Fruit fly (Drosophila melanogaster) whole organism, embryonic: ENCODE results near the gene CG3909.

Experiments
- C15 ChIP-seq: fragments of 200-800 bp; sonication (Bioruptor generic); IDR thresholded peaks from 3 replicates; pipeline ENCODE4 v1.3.6; 2022; ENCODE audit warnings: missing biosample characterization, missing genetic modification characterization
- CG10565 ChIP-seq: fragments of 200-800 bp; sonication (Bioruptor generic); optimal IDR thresholded peaks from 3 replicates; lab custom pipeline; 2016; ENCODE audit warnings: missing biosample characterization, mild to moderate bottlenecking, missing genetic modification characterization
- CG11085 ChIP-seq: fragments of 200-800 bp; sonication (Bioruptor generic); IDR thresholded peaks from 2 replicates; pipeline ENCODE4 v1.3.6; 2022; ENCODE audit warnings: missing biosample characterization, missing genetic modification characterization
- CG11456 ChIP-seq: fragments of 200-800 bp; sonication (Bioruptor generic); IDR thresholded peaks from 3 replicates; pipeline ENCODE4 v1.3.6; 2022; ENCODE audit warnings: missing biosample characterization, missing genetic modification characterization
- CG11560 ChIP-seq: fragments of 200-800 bp; sonication (Bioruptor generic); IDR thresholded peaks from 3 replicates; pipeline ENCODE4 v1.3.6; 2022; ENCODE audit warnings: missing biosample characterization, missing genetic modification characterization
- CG12219 ChIP-seq: fragments of 200-800 bp; sonication (Bioruptor generic); optimal IDR thresholded peaks from 3 replicates; lab custom pipeline; 2018; ENCODE audit warnings: missing biosample characterization, mild to moderate bottlenecking, missing genetic modification characterization
- CG13424 ChIP-seq: fragments of 200-800 bp; sonication (Bioruptor generic); optimal IDR thresholded peaks from 2 replicates; lab custom pipeline; 2019; ENCODE audit warnings: missing biosample characterization, mild to moderate bottlenecking, missing genetic modification characterization, moderate library complexity
- CG14014 ChIP-seq: fragments of 200-800 bp; sonication (Bioruptor generic); IDR thresholded peaks from 2 replicates; pipeline ENCODE4 v1.3.6; 2022; ENCODE audit warnings: missing biosample characterization, missing genetic modification characterization
- CG16815 ChIP-seq: fragments of 200-800 bp; sonication (Bioruptor generic); optimal IDR thresholded peaks from 3 replicates; lab custom pipeline; 2017; ENCODE audit warnings: missing biosample characterization, mild to moderate bottlenecking, missing genetic modification characterization
- CG17328 ChIP-seq: fragments of 200-800 bp; sonication (Bioruptor generic); IDR thresholded peaks from 2 replicates; pipeline ENCODE4 v1.3.6; 2022; ENCODE audit warnings: missing biosample characterization, missing genetic modification characterization
- CG17802 ChIP-seq: fragments of 200-800 bp; sonication (Bioruptor generic); optimal IDR thresholded peaks from 2 replicates; lab custom pipeline; 2018; ENCODE audit warnings: missing biosample characterization, mild to moderate bottlenecking, missing genetic modification characterization, moderate library complexity
- CG18764 ChIP-seq: fragments of 200-800 bp; sonication (Bioruptor generic); optimal IDR thresholded peaks from 3 replicates; lab custom pipeline; 2016; ENCODE audit warnings: missing biosample characterization, missing genetic modification characterization
- CG2202 ChIP-seq: fragments of 200-800 bp; sonication (Bioruptor generic); optimal IDR thresholded peaks from 2 replicates; lab custom pipeline; 2018; ENCODE audit warnings: missing biosample characterization, mild to moderate bottlenecking, missing genetic modification characterization
- CG2712 ChIP-seq: fragments of 200-800 bp; optimal IDR thresholded peaks from 3 replicates; lab custom pipeline; 2019; ENCODE audit warnings: missing biosample characterization, mild to moderate bottlenecking, missing genetic modification characterization, moderate library complexity
- CG31365 ChIP-seq: fragments of 200-800 bp; sonication (Bioruptor generic); optimal IDR thresholded peaks from 2 replicates; lab custom pipeline; 2018; ENCODE audit warnings: missing biosample characterization, mild to moderate bottlenecking, missing genetic modification characterization
- CG3163 ChIP-seq: fragments of 200-800 bp; sonication (Bioruptor generic); optimal IDR thresholded peaks from 3 replicates; lab custom pipeline; 2016; ENCODE audit warnings: missing biosample characterization, missing genetic modification characterization
- CG5180 ChIP-seq: fragments of 200-800 bp; sonication (Bioruptor generic); optimal IDR thresholded peaks from 3 replicates; lab custom pipeline; 2017; ENCODE audit warnings: missing biosample characterization, missing genetic modification characterization, mild to moderate bottlenecking, moderate library complexity, missing genetic modification reagents
- CG7786 ChIP-seq: fragments of 200-800 bp; sonication (Bioruptor generic); optimal IDR thresholded peaks from 2 replicates; lab custom pipeline; 2016; ENCODE audit warnings: missing biosample characterization, missing genetic modification characterization
- CG7928 ChIP-seq: fragments of 200-800 bp; sonication (Bioruptor generic); optimal IDR thresholded peaks from 2 replicates; lab custom pipeline; 2017; ENCODE audit warnings: missing biosample characterization, mild to moderate bottlenecking, missing genetic modification characterization
- Dip3 ChIP-seq: fragments of 200-800 bp; sonication (Bioruptor generic); optimal IDR thresholded peaks from 3 replicates; lab custom pipeline; 2016; ENCODE audit warnings: missing biosample characterization, missing genetic modification characterization
- Ets97D ChIP-seq: fragments of 200-800 bp; sonication (Bioruptor generic); optimal IDR thresholded peaks from 3 replicates; lab custom pipeline; 2016; ENCODE audit warnings: missing biosample characterization, missing genetic modification characterization
- HLH4C ChIP-seq: fragments of 200-800 bp; sonication (Bioruptor generic); IDR thresholded peaks from 3 replicates; pipeline ENCODE4 v1.3.6; 2022; ENCODE audit warnings: missing biosample characterization, missing genetic modification characterization; ENCODE audit not compliant: partially characterized antibody
- Hey ChIP-seq: fragments of 200-800 bp; sonication (Bioruptor generic); optimal IDR thresholded peaks from 3 replicates; lab custom pipeline; 2018; ENCODE audit warnings: missing biosample characterization, mild to moderate bottlenecking, missing genetic modification characterization
- HmgD ChIP-seq: fragments of 200-800 bp; sonication (Bioruptor generic); optimal IDR thresholded peaks from 3 replicates; lab custom pipeline; 2016; ENCODE audit warnings: missing biosample characterization, missing genetic modification characterization
- Jarid2 ChIP-seq: fragments of 200-800 bp; sonication (Bioruptor generic); optimal IDR thresholded peaks from 3 replicates; lab custom pipeline; 2017; ENCODE audit warnings: mild to moderate bottlenecking, missing biosample characterization, missing genetic modification reagents, missing genetic modification characterization
- Lim3 ChIP-seq: fragments of 200-800 bp; sonication (Bioruptor generic); IDR thresholded peaks from 2 replicates; pipeline ENCODE4 v1.3.6; 2022; ENCODE audit warnings: missing biosample characterization, missing genetic modification characterization
- Rx ChIP-seq: fragments of 200-800 bp; sonication (Bioruptor generic); IDR thresholded peaks from 2 replicates; pipeline ENCODE4 v1.3.6; 2022; ENCODE audit warnings: missing biosample characterization, missing genetic modification characterization
- Six4 ChIP-seq: fragments of 200-800 bp; sonication (Bioruptor generic); optimal IDR thresholded peaks from 2 replicates; lab custom pipeline; 2016; ENCODE audit warnings: missing biosample characterization, missing genetic modification characterization
- Sry-β ChIP-seq: fragments of 200-800 bp; sonication (Bioruptor generic); optimal IDR thresholded peaks from 2 replicates; lab custom pipeline; 2018; ENCODE audit warnings: missing biosample characterization, mild to moderate bottlenecking, missing genetic modification characterization, moderate library complexity
- TFAM ChIP-seq: fragments of 200-800 bp; sonication (Bioruptor generic); optimal IDR thresholded peaks from 2 replicates; lab custom pipeline; 2017; ENCODE audit warnings: missing biosample characterization, missing genetic modification characterization, inconsistent platforms
- Taf1 ChIP-seq: fragments of 200-800 bp; sonication (Bioruptor generic); IDR thresholded peaks from 2 replicates; pipeline ENCODE4 v1.3.6; 2022; ENCODE audit warnings: missing biosample characterization, missing genetic modification characterization
- YL-1 ChIP-seq: fragments of 200-800 bp; sonication (Bioruptor generic); optimal IDR thresholded peaks from 3 replicates; lab custom pipeline; 2017; ENCODE audit warnings: missing biosample characterization, mild to moderate bottlenecking, missing genetic modification characterization
- cad ChIP-seq: fragments of >200 bp; optimal IDR thresholded peaks from 2 replicates; lab custom pipeline; 2017; ENCODE audit warnings: missing biosample characterization, missing genetic modification characterization
- danr ChIP-seq: fragments of 200-800 bp; sonication (Bioruptor generic); IDR thresholded peaks from 2 replicates; pipeline ENCODE4 v1.3.6; 2022; ENCODE audit warnings: missing biosample characterization, missing genetic modification characterization
- emc ChIP-seq: fragments of 200-800 bp; sonication (Bioruptor generic); optimal IDR thresholded peaks from 2 replicates; lab custom pipeline; 2016; ENCODE audit warnings: missing biosample characterization, missing genetic modification characterization
- ems ChIP-seq: fragments of 200-800 bp; sonication (Bioruptor generic); optimal IDR thresholded peaks from 3 replicates; lab custom pipeline; 2016; ENCODE audit warnings: missing biosample characterization, missing genetic modification characterization
- fru ChIP-seq: fragments of >200 bp; optimal IDR thresholded peaks from 2 replicates; lab custom pipeline; 2017
- gcm ChIP-seq: fragments of 200-800 bp; sonication (Bioruptor generic); optimal IDR thresholded peaks from 2 replicates; lab custom pipeline; 2019; ENCODE audit warnings: missing biosample characterization, mild to moderate bottlenecking, missing genetic modification characterization, moderate library complexity
- grau ChIP-seq: fragments of 200-800 bp; optimal IDR thresholded peaks from 3 replicates; lab custom pipeline; 2019; ENCODE audit warnings: missing biosample characterization, mild to moderate bottlenecking, missing genetic modification characterization, moderate library complexity
- ham ChIP-seq: fragments of 200-800 bp; sonication (Bioruptor generic); IDR thresholded peaks from 2 replicates; pipeline ENCODE4 v1.3.6; 2022; ENCODE audit warnings: missing biosample characterization, missing genetic modification characterization
- her ChIP-seq: fragments of 200-800 bp; sonication (Bioruptor generic); optimal IDR thresholded peaks from 2 replicates; lab custom pipeline; 2016; ENCODE audit warnings: missing biosample characterization, missing genetic modification characterization
- kah ChIP-seq: fragments of 200-800 bp; sonication (Bioruptor generic); optimal IDR thresholded peaks from 2 replicates; lab custom pipeline; 2018; ENCODE audit warnings: missing biosample characterization, mild to moderate bottlenecking, missing genetic modification characterization
- pum ChIP-seq: fragments of 200-800 bp; sonication (Bioruptor generic); optimal IDR thresholded peaks from 2 replicates; lab custom pipeline; 2016; ENCODE audit warnings: missing biosample characterization, missing genetic modification characterization
- schlank ChIP-seq: fragments of 200-800 bp; sonication (Bioruptor generic); optimal IDR thresholded peaks from 2 replicates; lab custom pipeline; 2018; ENCODE audit warnings: missing biosample characterization, mild to moderate bottlenecking, missing genetic modification characterization
- seq ChIP-seq: fragments of 200-800 bp; sonication (Bioruptor generic); IDR thresholded peaks from 2 replicates; pipeline ENCODE4 v1.3.6; 2022; ENCODE audit warnings: missing biosample characterization, missing genetic modification characterization
- sim ChIP-seq: fragments of 200-800 bp; sonication (Bioruptor generic); IDR thresholded peaks from 2 replicates; pipeline ENCODE4 v1.3.6; 2022; ENCODE audit warnings: missing biosample characterization, missing genetic modification characterization
- tap ChIP-seq: fragments of 200-800 bp; optimal IDR thresholded peaks from 3 replicates; lab custom pipeline; 2019; ENCODE audit warnings: missing biosample characterization, mild to moderate bottlenecking, missing genetic modification characterization, moderate library complexity
- tx ChIP-seq: fragments of 200-800 bp; sonication (Bioruptor generic); optimal IDR thresholded peaks from 2 replicates; lab custom pipeline; 2016; ENCODE audit warnings: missing biosample characterization, missing genetic modification characterization
- unc-4 ChIP-seq: fragments of 200-800 bp; sonication (Bioruptor generic); IDR thresholded peaks from 2 replicates; pipeline ENCODE4 v1.3.6; 2022; ENCODE audit warnings: missing biosample characterization, missing genetic modification characterization; ENCODE audit not compliant: partially characterized antibody
- zfh1 ChIP-seq: fragments of 200-800 bp; sonication (Bioruptor generic); IDR thresholded peaks from 3 replicates; pipeline ENCODE4 v1.3.6; 2022; ENCODE audit warnings: missing biosample characterization, missing genetic modification characterization

Gene CG3909

DNA sequence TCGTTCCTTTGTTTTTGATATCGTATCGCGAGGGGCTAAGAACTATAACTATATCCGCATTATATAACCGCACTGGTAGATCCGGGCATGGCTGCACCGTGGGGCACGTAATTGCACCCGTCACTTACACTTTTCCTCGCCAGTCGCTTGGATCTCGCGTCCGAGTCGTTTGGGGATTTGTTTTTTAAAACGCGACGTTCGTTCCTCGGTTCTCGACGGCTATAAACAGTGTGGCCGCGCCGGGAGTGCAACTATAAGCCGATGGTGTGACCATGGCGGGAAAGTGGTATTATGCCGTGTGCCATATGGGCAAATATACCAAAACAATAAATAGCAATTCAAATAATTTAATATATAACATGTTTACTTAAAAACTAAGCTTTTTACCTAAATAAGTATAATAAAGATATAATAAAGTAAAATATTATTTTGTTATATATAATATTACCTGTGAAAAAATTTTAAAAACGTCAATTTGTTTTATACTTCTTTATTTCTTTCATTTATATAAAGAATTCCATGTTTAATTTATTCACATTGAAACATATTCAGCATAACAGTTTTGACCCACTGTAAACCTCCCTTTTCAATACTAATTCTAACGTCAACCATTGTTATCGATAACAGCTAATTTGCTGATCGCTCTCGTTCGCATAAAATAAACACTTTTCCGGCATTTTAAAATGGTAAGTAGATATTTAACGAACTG, at the start of gene CG3909, which contains the start of gene Mical (continued):
- TF ChIP-seq ham (GFP tag; lab: Robert Waterston, UW) (peak; percentile 46; the same call in 1 of the 2 replicates), CG7786 (GFP tag; lab: Kevin White, UChicago) (peak; percentile 17), CG17328 (GFP tag; lab: Robert Waterston, UW) (peak; percentile 86), CG7928 (GFP tag; lab: Kevin White, UChicago) (no peak), pum (GFP tag; lab: Kevin White, UChicago) (no peak), CG11456 (peak; percentile 91), CG13424 (tag; lab: Kevin White, UChicago) (peak; percentile 90), emc (GFP tag; lab: Kevin White, UChicago) (no peak), fru (lab: Kevin White, UChicago) (no peak), danr (GFP tag; lab: Robert Waterston, UW) (0 out of 2 replicates have a peak, but pooled peaks have one; percentile 30), Rx (GFP tag; lab: Robert Waterston, UW) (peak; percentile 58; the same call in 1 of the 2 replicates), Jarid2 (peak; percentile 93), CG12219 (GFP tag; lab: Kevin White, UChicago) (peak; percentile 35), CG11560 (tag; lab: Robert Waterston, UW) (peak; percentile 45; the same call in 1 of the 3 replicates), HLH4C (peak; percentile 64), CG18764 (peak; percentile 79), CG11085 (GFP tag; lab: Robert Waterston, UW) (peak; percentile 89), C15 (GFP tag; lab: Robert Waterston, UW) (peak; percentile 72; the same call in 2 of the 3 replicates), CG14014 (peak; percentile 90), seq (peak; percentile 83), YL-1 (GFP tag; lab: Kevin White, UChicago) (peak; percentile 53), Taf1 (GFP tag; lab: Robert Waterston, UW) (peak; percentile 87), CG2712 (tag; lab: Kevin White, UChicago) (peak; percentile 93), sim (GFP tag; lab: Robert Waterston, UW) (no peak), her (no peak), Sry-β (no peak), grau (tag; lab: Kevin White, UChicago) (peak; percentile 90), CG16815 (GFP tag; lab: Kevin White, UChicago) (peak; percentile 66), cad (GFP tag; lab: Kevin White, UChicago) (no peak), tx (GFP tag; lab: Kevin White, UChicago) (peak; percentile 43), HmgD (GFP tag; lab: Kevin White, UChicago) (no peak), kah (GFP tag; lab: Kevin White, UChicago) (no peak), Six4 (GFP tag; lab: Kevin White, UChicago) (peak; percentile 84), ems (GFP tag; lab: Kevin White, UChicago) (peak; percentile 42), schlank (tag; lab: Kevin White, UChicago) (peak; percentile 24), unc-4 (GFP tag; lab: Robert Waterston, UW) (no peak; the same call in 1 of the 2 replicates), gcm (GFP tag; lab: Kevin White, UChicago) (peak; percentile 75), TFAM (GFP tag; lab: Kevin White, UChicago) (no peak), CG2202 (tag; lab: Kevin White, UChicago) (peak; percentile 13), Lim3 (GFP tag; lab: Robert Waterston, UW) (0 out of 2 replicates have a peak, but pooled peaks have one; percentile 29), CG31365 (tag; lab: Kevin White, UChicago) (peak; percentile 4), Dip3 (GFP tag; lab: Kevin White, UChicago) (no peak), Ets97D (GFP tag; lab: Kevin White, UChicago) (peak; percentile 37), CG3163 (GFP tag; lab: Kevin White, UChicago) (no peak), tap (tag; lab: Kevin White, UChicago) (peak; percentile 85), Hey (tag; lab: Kevin White, UChicago) (no peak), zfh1 (GFP tag; lab: Robert Waterston, UW) (peak; percentile 89), CG17802 (peak; percentile 12), CG10565 (GFP tag; lab: Kevin White, UChicago) (no peak), CG5180 (peak; percentile 32)
